Fruit fly (Drosophila melanogaster) whole organism, embryonic: ENCODE data around the gene CG6149.

Source experiments
- Bgb ChIP-seq: fragments of 200-800 bp; sonication (Bioruptor generic); IDR thresholded peaks from 2 replicates; pipeline ENCODE4 v1.3.6; 2022; ENCODE audit warnings: missing biosample characterization, missing genetic modification characterization; ENCODE audit not compliant: partially characterized antibody
- CG10366 ChIP-seq: fragments of 200-800 bp; sonication (Bioruptor generic); IDR thresholded peaks from 2 replicates; pipeline ENCODE4 v1.3.6; 2022; ENCODE audit warnings: missing biosample characterization, missing genetic modification characterization
- CG10565 ChIP-seq: fragments of 200-800 bp; sonication (Bioruptor generic); optimal IDR thresholded peaks from 3 replicates; lab custom pipeline; 2016; ENCODE audit warnings: missing biosample characterization, mild to moderate bottlenecking, missing genetic modification characterization
- CG12104 ChIP-seq: fragments of 200-800 bp; sonication (Bioruptor generic); optimal IDR thresholded peaks from 3 replicates; lab custom pipeline; 2016; ENCODE audit warnings: missing biosample characterization, missing genetic modification characterization
- CG14441 ChIP-seq: fragments of 200-800 bp; sonication (Bioruptor generic); IDR thresholded peaks from 2 replicates; pipeline ENCODE4 v1.3.6; 2022; ENCODE audit warnings: missing biosample characterization, missing genetic modification characterization
- CG17359 ChIP-seq: fragments of 200-800 bp; sonication (Bioruptor generic); optimal IDR thresholded peaks from 3 replicates; lab custom pipeline; 2018; ENCODE audit warnings: missing biosample characterization, mild to moderate bottlenecking, missing genetic modification characterization, moderate library complexity
- CG18011 ChIP-seq: fragments of 200-800 bp; sonication (Bioruptor generic); optimal IDR thresholded peaks from 2 replicates; lab custom pipeline; 2017; ENCODE audit warnings: missing biosample characterization, missing genetic modification characterization, mild to moderate bottlenecking, moderate library complexity, missing genotype
- CG18262 ChIP-seq: fragments of 200-800 bp; optimal IDR thresholded peaks from 3 replicates; lab custom pipeline; 2019; ENCODE audit warnings: missing biosample characterization, mild to moderate bottlenecking, missing genetic modification characterization, moderate library complexity
- CG31441 ChIP-seq: fragments of 200-800 bp; sonication (Bioruptor generic); IDR thresholded peaks from 2 replicates; pipeline ENCODE4 v1.3.6; 2022; ENCODE audit warnings: missing biosample characterization, missing genetic modification characterization
- CG3281 ChIP-seq: fragments of 200-800 bp; sonication (Bioruptor generic); optimal IDR thresholded peaks from 3 replicates; lab custom pipeline; 2017; ENCODE audit warnings: missing biosample characterization, mild to moderate bottlenecking, missing genetic modification characterization
- CG33557 ChIP-seq: fragments of 200-800 bp; sonication (Bioruptor generic); optimal IDR thresholded peaks from 2 replicates; lab custom pipeline; 2019; ENCODE audit warnings: missing biosample characterization, mild to moderate bottlenecking, missing genetic modification characterization, moderate library complexity
- CG43689 ChIP-seq: fragments of 200-800 bp; sonication (Bioruptor generic); IDR thresholded peaks from 2 replicates; pipeline ENCODE4 v1.3.6; 2022; ENCODE audit warnings: missing biosample characterization, missing genetic modification characterization
- CG5245 ChIP-seq: fragments of 200-800 bp; sonication (Bioruptor generic); optimal IDR thresholded peaks from 3 replicates; lab custom pipeline; 2016; ENCODE audit warnings: missing biosample characterization, missing genetic modification characterization
- CG5953 ChIP-seq: fragments of 200-800 bp; sonication (Bioruptor generic); IDR thresholded peaks from 2 replicates; pipeline ENCODE4 v1.3.6; 2022; ENCODE audit warnings: missing biosample characterization, missing genetic modification characterization
- CG6854 ChIP-seq: fragments of 200-800 bp; sonication (Bioruptor generic); optimal IDR thresholded peaks from 3 replicates; lab custom pipeline; 2017; ENCODE audit warnings: missing biosample characterization, mild to moderate bottlenecking, missing genetic modification characterization
- CG7839 ChIP-seq: fragments of 200-800 bp; sonication (Bioruptor generic); optimal IDR thresholded peaks from 3 replicates; lab custom pipeline; 2018; ENCODE audit warnings: missing biosample characterization, mild to moderate bottlenecking, missing genetic modification characterization, moderate library complexity
- CG9215 ChIP-seq: fragments of 200-800 bp; sonication (Bioruptor generic); IDR thresholded peaks from 2 replicates; pipeline ENCODE4 v1.3.6; 2022; ENCODE audit warnings: missing biosample characterization, missing genetic modification characterization
- Dip3 ChIP-seq: fragments of 200-800 bp; sonication (Bioruptor generic); optimal IDR thresholded peaks from 3 replicates; lab custom pipeline; 2016; ENCODE audit warnings: missing biosample characterization, missing genetic modification characterization
- Dp ChIP-seq: fragments of 200-800 bp; sonication (Bioruptor generic); optimal IDR thresholded peaks from 2 replicates; lab custom pipeline; 2018; ENCODE audit warnings: missing biosample characterization, mild to moderate bottlenecking, missing genetic modification characterization, moderate library complexity
- Eip74EF ChIP-seq, 2 experiments: fragments of 200-800 bp in 1 of 2; fragments of >200 bp in 1 of 2; sonication (Bioruptor generic) in 1 of 2; optimal IDR thresholded peaks; 2 replicates each; lab custom pipeline; 2017 to 2019; ENCODE audit warnings: missing biosample characterization in 2 of 2, missing genetic modification characterization in 2 of 2, mild to moderate bottlenecking in 1 of 2, moderate library complexity in 1 of 2
- Fer1 ChIP-seq: fragments of 200-800 bp; sonication (Bioruptor generic); optimal IDR thresholded peaks from 2 replicates; lab custom pipeline; 2017; ENCODE audit warnings: missing biosample characterization, mild to moderate bottlenecking, missing genetic modification characterization
- Fer2 ChIP-seq: fragments of 200-800 bp; sonication (Bioruptor generic); optimal IDR thresholded peaks from 2 replicates; lab custom pipeline; 2018; ENCODE audit warnings: missing biosample characterization, mild to moderate bottlenecking, missing genetic modification characterization, moderate library complexity
- HLH4C ChIP-seq: fragments of 200-800 bp; sonication (Bioruptor generic); IDR thresholded peaks from 3 replicates; pipeline ENCODE4 v1.3.6; 2022; ENCODE audit warnings: missing biosample characterization, missing genetic modification characterization; ENCODE audit not compliant: partially characterized antibody
- Mad ChIP-seq: fragments of 200-800 bp; sonication (Bioruptor generic); optimal IDR thresholded peaks from 2 replicates; lab custom pipeline; 2016; ENCODE audit warnings: missing biosample characterization, missing genetic modification characterization
- Med ChIP-seq: fragments of 200-800 bp; sonication (Bioruptor generic); peaks from one replicate; lab custom pipeline; 2016; ENCODE audit warnings: missing biosample characterization, missing genetic modification characterization, mild to moderate bottlenecking, inconsistent platforms, moderate library complexity
- Mes4 ChIP-seq: fragments of 200-800 bp; sonication (Bioruptor generic); optimal IDR thresholded peaks from 2 replicates; lab custom pipeline; 2016; ENCODE audit warnings: missing biosample characterization, missing genetic modification characterization
- NC2α ChIP-seq: fragments of 200-800 bp; sonication (Bioruptor generic); optimal IDR thresholded peaks from 2 replicates; lab custom pipeline; 2016; ENCODE audit warnings: missing biosample characterization, missing genetic modification characterization
- NK7.1 ChIP-seq: fragments of 200-800 bp; sonication (Bioruptor generic); optimal IDR thresholded peaks from 3 replicates; lab custom pipeline; 2016; ENCODE audit warnings: missing biosample characterization, missing genetic modification characterization
- Opbp ChIP-seq: fragments of 200-800 bp; sonication (Bioruptor generic); IDR thresholded peaks from 3 replicates; pipeline ENCODE4 v1.3.6; 2022; ENCODE audit warnings: missing biosample characterization, missing genetic modification characterization; ENCODE audit not compliant: partially characterized antibody
- PHDP ChIP-seq: fragments of 200-800 bp; sonication (Bioruptor generic); optimal IDR thresholded peaks from 3 replicates; lab custom pipeline; 2018; ENCODE audit warnings: missing biosample characterization, mild to moderate bottlenecking, missing genetic modification characterization, moderate library complexity
- Sin3A ChIP-seq: fragments of >200 bp; optimal IDR thresholded peaks from 2 replicates; lab custom pipeline; 2018
- Sox102F ChIP-seq: fragments of 200-800 bp; sonication (Bioruptor generic); optimal IDR thresholded peaks from 2 replicates; lab custom pipeline; 2018; ENCODE audit warnings: missing biosample characterization, mild to moderate bottlenecking, missing genetic modification characterization, moderate library complexity
- TFAM ChIP-seq: fragments of 200-800 bp; sonication (Bioruptor generic); optimal IDR thresholded peaks from 2 replicates; lab custom pipeline; 2017; ENCODE audit warnings: missing biosample characterization, missing genetic modification characterization, inconsistent platforms
- Tbp ChIP-seq: fragments of >200 bp; optimal IDR thresholded peaks from 2 replicates; lab custom pipeline; 2018; ENCODE audit warnings: missing biosample characterization, missing genetic modification characterization
- abd-A ChIP-seq: fragments of 200-800 bp; sonication (Bioruptor generic); optimal IDR thresholded peaks from 3 replicates; lab custom pipeline; 2019; ENCODE audit warnings: missing biosample characterization, mild to moderate bottlenecking, missing genetic modification characterization, moderate library complexity
- chinmo ChIP-seq: fragments of 200-800 bp; sonication (Bioruptor generic); IDR thresholded peaks from 4 replicates; pipeline ENCODE4 v1.3.6; 2022; ENCODE audit warnings: missing biosample characterization, missing genetic modification characterization; ENCODE audit not compliant: partially characterized antibody
- ham ChIP-seq: fragments of 200-800 bp; sonication (Bioruptor generic); IDR thresholded peaks from 2 replicates; pipeline ENCODE4 v1.3.6; 2022; ENCODE audit warnings: missing biosample characterization, missing genetic modification characterization
- insv ChIP-seq, 2 experiments: fragments of 200-800 bp; sonication (Bioruptor generic); optimal IDR thresholded peaks; 3 replicates each; lab custom pipeline; 2016 to 2018; ENCODE audit warnings: missing biosample characterization in 2 of 2, missing genetic modification characterization in 2 of 2
- lilli ChIP-seq: fragments of 200-800 bp; sonication (Bioruptor generic); optimal IDR thresholded peaks from 3 replicates; lab custom pipeline; 2016; ENCODE audit warnings: missing biosample characterization, missing genetic modification characterization
- nau ChIP-seq: fragments of 200-800 bp; sonication (Bioruptor generic); optimal IDR thresholded peaks from 3 replicates; lab custom pipeline; 2017; ENCODE audit warnings: missing biosample characterization, mild to moderate bottlenecking, missing genetic modification characterization, missing genetic modification reagents
- pfk ChIP-seq: fragments of 200-800 bp; sonication (Bioruptor generic); optimal IDR thresholded peaks from 2 replicates; lab custom pipeline; 2018; ENCODE audit warnings: missing biosample characterization, mild to moderate bottlenecking, missing genetic modification characterization, moderate library complexity
- pnt ChIP-seq: fragments of 200-800 bp; sonication (Bioruptor generic); optimal IDR thresholded peaks from 3 replicates; lab custom pipeline; 2016; ENCODE audit warnings: missing biosample characterization, missing genetic modification characterization
- psq ChIP-seq: fragments of 200-800 bp; sonication (Bioruptor generic); optimal IDR thresholded peaks from 2 replicates; lab custom pipeline; 2017; ENCODE audit warnings: missing biosample characterization, missing genetic modification characterization
- repo ChIP-seq: fragments of 200-800 bp; sonication (Bioruptor generic); optimal IDR thresholded peaks from 2 replicates; lab custom pipeline; 2016; ENCODE audit warnings: missing biosample characterization, missing genetic modification characterization
- row ChIP-seq: fragments of 200-800 bp; sonication (Bioruptor generic); IDR thresholded peaks from 3 replicates; pipeline ENCODE4 v1.3.6; 2022; ENCODE audit warnings: missing biosample characterization, missing genetic modification characterization
- tio ChIP-seq: fragments of 200-800 bp; sonication (Bioruptor generic); optimal IDR thresholded peaks from 2 replicates; lab custom pipeline; 2017; ENCODE audit warnings: missing biosample characterization, missing genetic modification characterization, inconsistent platforms
- trh ChIP-seq: fragments of 200-800 bp; sonication (Bioruptor generic); optimal IDR thresholded peaks from 2 replicates; lab custom pipeline; 2016; ENCODE audit warnings: missing biosample characterization, missing genetic modification characterization
- usp ChIP-seq: fragments of >200 bp; optimal IDR thresholded peaks from 2 replicates; lab custom pipeline; 2017; ENCODE audit warnings: missing biosample characterization, missing genetic modification characterization

The CG6149 gene

DNA sequence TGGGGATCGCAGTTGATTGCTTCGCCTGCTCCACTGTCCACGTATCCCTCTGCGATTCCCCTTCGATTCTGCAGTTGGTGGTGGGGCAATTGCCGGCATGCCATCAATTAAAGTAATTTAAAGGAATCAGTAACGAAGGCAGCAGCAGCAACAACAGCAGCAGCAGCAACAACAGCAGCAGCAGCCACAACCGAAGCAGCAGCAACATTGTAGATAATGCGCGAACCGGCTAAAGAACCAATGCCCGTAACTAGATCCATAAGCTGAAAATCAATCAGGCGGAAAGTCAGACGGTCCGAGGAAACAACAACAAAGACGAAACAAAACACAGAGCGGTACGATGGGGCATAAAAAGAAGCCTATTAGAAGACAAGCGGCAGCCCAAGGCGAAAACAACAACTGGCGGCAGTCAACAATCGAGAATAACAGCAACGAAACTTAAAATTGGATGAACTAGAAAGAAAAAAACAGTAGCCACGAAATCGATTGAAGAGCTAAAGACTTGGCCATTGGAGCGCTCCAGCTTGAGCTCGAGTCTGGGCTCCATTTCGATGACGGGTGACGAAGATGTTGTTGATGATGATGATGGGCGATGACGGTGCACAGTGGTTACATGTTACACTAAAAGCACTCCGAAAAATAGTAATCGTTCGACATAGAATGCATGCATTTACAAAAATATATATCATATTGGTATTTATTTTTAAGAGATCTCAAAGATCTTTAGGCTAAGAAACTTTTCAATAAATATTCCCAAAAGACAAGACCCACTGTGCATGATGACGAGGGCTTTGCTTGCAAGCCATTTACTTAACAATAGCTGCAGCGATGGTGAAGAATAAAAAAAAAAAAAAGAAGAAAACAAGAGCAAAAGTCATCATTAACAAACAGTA, 29.7 kb downstream of the CG6149 start (continued):
- TF ChIP-seq CG6854 (GFP tag; lab: Kevin White, UChicago): peak; percentile 80
- TF ChIP-seq lilli (GFP tag; lab: Kevin White, UChicago): peak; percentile 95
- TF ChIP-seq Tbp: no peak
- TF ChIP-seq CG5953 (GFP tag; lab: Robert Waterston, UW): peak; percentile 92
- TF ChIP-seq CG18262 (tag; lab: Kevin White, UChicago): peak; percentile 97
- TF ChIP-seq Sin3A (lab: Kevin White, UChicago): no peak
- peak; percentile 8 for TF ChIP-seq Dp (GFP tag; lab: Kevin White, UChicago)
- TF ChIP-seq TFAM (GFP tag; lab: Kevin White, UChicago): peak; percentile 91
- peak; percentile 85 for TF ChIP-seq psq (GFP tag; lab: Kevin White, UChicago)
- peak; percentile 56; the same call in 1 of the 2 replicates for TF ChIP-seq ham (GFP tag; lab: Robert Waterston, UW)
- peak; percentile 97 for TF ChIP-seq CG14441
- peak; percentile 74 for TF ChIP-seq CG9215 (GFP tag; lab: Robert Waterston, UW)
- TF ChIP-seq pnt (GFP tag; lab: Kevin White, UChicago): peak; percentile 90
- TF ChIP-seq CG31441: peak; percentile 95
- peak; percentile 95 for TF ChIP-seq PHDP (tag; lab: Kevin White, UChicago)
- TF ChIP-seq CG10565 (GFP tag; lab: Kevin White, UChicago): peak; percentile 52
- 0 out of 3 replicates have a peak, but pooled peaks have one; percentile 36 for TF ChIP-seq HLH4C (GFP tag; lab: Robert Waterston, UW)
- TF ChIP-seq abd-A (tag; lab: Kevin White, UChicago): peak; percentile 23
- TF ChIP-seq Bgb (GFP tag; lab: Robert Waterston, UW): peak; percentile 54
- TF ChIP-seq Eip74EF (GFP tag; optimal IDR thresholded peaks at IDR 0.05; lab: Kevin White, UChicago): peak in 1 of 2 experiments; percentile 90
- peak; percentile 74 for TF ChIP-seq NK7.1 (GFP tag; lab: Kevin White, UChicago)
- peak; percentile 96 for TF ChIP-seq Mes4 (GFP tag; lab: Kevin White, UChicago)
- TF ChIP-seq Dip3: peak; percentile 84
- peak; percentile 94 for TF ChIP-seq CG43689
- peak; percentile 97 for TF ChIP-seq CG33557 (GFP tag; lab: Kevin White, UChicago)
- peak; percentile 98 for TF ChIP-seq Med (GFP tag; lab: Kevin White, UChicago)
- peak; percentile 89 for TF ChIP-seq trh (GFP tag; lab: Kevin White, UChicago)
- TF ChIP-seq Fer1 (GFP tag; lab: Kevin White, UChicago): peak; percentile 81
- peak; percentile 56; the same call in 2 of the 3 replicates for TF ChIP-seq Opbp (GFP tag; lab: Robert Waterston, UW)
- peak; percentile 88 for TF ChIP-seq Mad (GFP tag; lab: Kevin White, UChicago)
- TF ChIP-seq usp: no peak
- peak; percentile 40 to 59 for TF ChIP-seq insv (GFP tag; optimal IDR thresholded peaks at IDR 0.05; lab: Kevin White, UChicago)
- peak; percentile 88 for TF ChIP-seq Fer2 (tag; lab: Kevin White, UChicago)
- peak; percentile 89 for TF ChIP-seq CG12104
- peak; percentile 79 for TF ChIP-seq CG18011
- peak; percentile 93 for TF ChIP-seq tio (GFP tag; lab: Kevin White, UChicago)
- TF ChIP-seq nau (GFP tag; lab: Kevin White, UChicago): peak; percentile 77
- peak; percentile 92 for TF ChIP-seq CG5245 (GFP tag; lab: Kevin White, UChicago)
- TF ChIP-seq repo (GFP tag; lab: Kevin White, UChicago): peak; percentile 35
- TF ChIP-seq CG7839 (tag; lab: Kevin White, UChicago): peak; percentile 96
- TF ChIP-seq chinmo (GFP tag; lab: Robert Waterston, UW): 0 out of 4 replicates have a peak, but pooled peaks have one; percentile 55
- TF ChIP-seq CG10366: peak; percentile 96
- TF ChIP-seq CG3281: peak; percentile 76
- TF ChIP-seq NC2α (GFP tag; lab: Kevin White, UChicago): peak; percentile 93
- TF ChIP-seq pfk: no peak
- TF ChIP-seq row (GFP tag; lab: Robert Waterston, UW): peak; percentile 95
- TF ChIP-seq CG17359 (tag; lab: Kevin White, UChicago): peak; percentile 97
- peak; percentile 98 for TF ChIP-seq Sox102F
